Worm (Caenorhabditis elegans) whole organism, young adult: ENCODE measurements around the gene ptr-1.

Experiments
- F10E7.11 ChIP-seq: sonication (generic microtip); optimal IDR thresholded peaks from 2 replicates; lab custom pipeline; 2017; ENCODE audit warnings: mild to moderate bottlenecking, missing genetic modification characterization, moderate library complexity, missing compliant biosample characterization
- lin-54 ChIP-seq: fragments of 200-800 bp; sonication (Bioruptor generic); optimal IDR thresholded peaks from 2 replicates; lab custom pipeline; 2018; ENCODE audit warnings: mild to moderate bottlenecking, missing genetic modification characterization, missing compliant biosample characterization
- nfya-1 ChIP-seq: sonication (generic microtip); optimal IDR thresholded peaks from 2 replicates; lab custom pipeline; 2017; ENCODE audit warnings: antibody characterized with exemption, missing compliant biosample characterization, missing genetic modification characterization, borderline replicate concordance; ENCODE audit not compliant: insufficient read depth
- unc-62 ChIP-seq: fragments of 150-350 bp; optimal IDR thresholded peaks from 2 replicates; lab custom pipeline; 2014; ENCODE audit warnings: missing biosample characterization, missing genetic modification reagents, missing genetic modification characterization

- TF ChIP-seq unc-62 (GFP tag; lab: Kevin White, UChicago) (no peak), nfya-1 (no peak), F10E7.11 (no peak), lin-54 (GFP tag; lab: Kevin White, UChicago) (no peak)
Observed at ce11 chrV:9218655-9219389, 37.3 kb upstream of the ptr-1 start.
